Worm (Caenorhabditis elegans) whole organism, late embryonic: ENCODE results near the gene ugt-15.

ENCODE experiments used
- C08G9.2 ChIP-seq: sonication (generic microtip); optimal IDR thresholded peaks from 2 replicates; lab custom pipeline; 2016; ENCODE audit warnings: mild to moderate bottlenecking, missing genetic modification characterization, moderate library complexity, missing compliant biosample characterization
- ceh-45 ChIP-seq: fragments of 200-800 bp; sonication (Bioruptor generic); IDR thresholded peaks from 2 replicates; pipeline ENCODE4 v1.3.6; 2022; ENCODE audit warnings: missing genetic modification reagents, missing genetic modification characterization, missing compliant biosample characterization
- ceh-9 ChIP-seq: sonication (generic microtip); optimal IDR thresholded peaks from 2 replicates; lab custom pipeline; 2016; ENCODE audit warnings: mild to moderate bottlenecking, missing genetic modification characterization, inconsistent platforms, missing compliant biosample characterization
- ets-4 ChIP-seq: sonication (generic microtip); optimal IDR thresholded peaks from 2 replicates; lab custom pipeline; 2016; ENCODE audit warnings: missing genetic modification characterization, missing compliant biosample characterization
- hlh-13 ChIP-seq: fragments of 200-800 bp; sonication (Bioruptor generic); optimal IDR thresholded peaks from 2 replicates; lab custom pipeline; 2018; ENCODE audit warnings: mild to moderate bottlenecking, missing genetic modification characterization, missing compliant biosample characterization
- hlh-6 ChIP-seq: sonication (generic microtip); optimal IDR thresholded peaks from 2 replicates; lab custom pipeline; 2016; ENCODE audit warnings: missing genotype, missing genetic modification characterization, missing compliant biosample characterization
- mec-3 ChIP-seq: sonication (generic microtip); optimal IDR thresholded peaks from 2 replicates; lab custom pipeline; 2016; ENCODE audit warnings: borderline replicate concordance, missing genetic modification characterization, missing compliant biosample characterization
- npax-4 ChIP-seq: sonication (generic microtip); optimal IDR thresholded peaks from 2 replicates; lab custom pipeline; 2016; ENCODE audit warnings: missing genetic modification characterization, missing compliant biosample characterization
- pha-4 ChIP-seq: fragments of 150-350 bp; optimal IDR thresholded peaks from 2 replicates; lab custom pipeline; 2018; ENCODE audit warnings: missing biosample characterization, missing genetic modification reagents, missing genetic modification characterization
- pros-1 ChIP-seq: fragments of 150-350 bp; optimal IDR thresholded peaks from 2 replicates; lab custom pipeline; 2014; ENCODE audit warnings: missing biosample characterization, missing genetic modification reagents, missing genetic modification characterization
- sox-4 ChIP-seq: sonication (generic microtip); optimal IDR thresholded peaks from 2 replicates; lab custom pipeline; 2017; ENCODE audit warnings: mild to moderate bottlenecking, missing genetic modification characterization, inconsistent platforms, missing compliant biosample characterization
- unc-42 ChIP-seq: sonication (generic microtip); optimal IDR thresholded peaks from 2 replicates; lab custom pipeline; 2016; ENCODE audit warnings: missing genotype, missing genetic modification characterization, missing compliant biosample characterization
- ztf-16 ChIP-seq: sonication (generic microtip); optimal IDR thresholded peaks from 2 replicates; lab custom pipeline; 2017; ENCODE audit warnings: missing genetic modification characterization, missing compliant biosample characterization

ce11 chrV:12876708-12877107 is 49.4 kb downstream of the ugt-15 start:
- TF ChIP-seq ceh-45 (no peak), sox-4 (tag; lab: Kevin White, UChicago) (no peak), pros-1 (tag; lab: Kevin White, UChicago) (no peak), ztf-16 (tag; lab: Kevin White, UChicago) (no peak), ceh-9 (tag; lab: Kevin White, UChicago) (no peak), npax-4 (tag; lab: Kevin White, UChicago) (no peak), C08G9.2 (no peak), hlh-13 (GFP tag; lab: Kevin White, UChicago) (no peak), hlh-6 (tag; lab: Kevin White, UChicago) (no peak), pha-4 (tag; lab: Kevin White, UChicago) (no peak), unc-42 (tag; lab: Kevin White, UChicago) (no peak), mec-3 (tag; lab: Kevin White, UChicago) (no peak), ets-4 (tag; lab: Kevin White, UChicago) (no peak)
